Fruit fly (Drosophila melanogaster): ENCODE measurements around the gene CG14621.

DNA sequence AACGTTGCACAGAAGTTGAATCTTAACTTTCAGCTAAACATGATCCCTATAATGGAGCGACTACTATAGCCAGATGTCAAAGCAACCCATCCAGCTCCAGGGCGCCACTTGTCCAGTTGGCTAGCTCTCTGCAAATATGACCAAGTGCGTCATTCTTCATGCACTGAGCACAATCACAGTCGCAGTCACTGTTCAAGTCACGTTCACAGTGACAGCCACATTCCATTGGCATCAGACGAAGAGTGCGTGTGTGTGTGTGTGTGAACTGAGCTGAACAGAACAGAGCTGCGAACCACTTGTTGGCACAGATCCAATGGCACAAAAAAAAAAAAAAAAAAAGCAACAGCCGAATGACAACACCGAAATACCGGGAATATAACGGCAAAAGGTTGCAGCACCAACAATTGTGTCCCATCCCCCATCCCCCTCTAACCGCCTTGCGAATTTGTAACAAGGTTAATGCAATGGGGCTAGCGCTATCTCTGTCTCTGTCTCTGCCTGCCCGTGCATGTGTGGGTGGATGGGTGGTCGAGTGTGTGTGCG is 17.3 kb downstream of the CG14621 start:
- TF ChIP-seq psq (optimal IDR thresholded peaks at IDR 0.05): no peak
- no peak for TF ChIP-seq ttk (optimal IDR thresholded peaks at IDR 0.05)
- no peak for TF ChIP-seq insv (optimal IDR thresholded peaks at IDR 0.05)
